Worm (Caenorhabditis elegans): ENCODE results near the gene E01G6.2.
"Not testable (repeated sequence)": the region's sequence is repeated elsewhere in the genome, so short reads cannot be mapped to it uniquely, and the experiment has no call there.

The E01G6.2 gene

ce11 chrX:12296392-12296791 lies 39.9 kb downstream of the E01G6.2 start, which contains the start of gene W06D11.2:
Gene W06D11.2, minus strand, starts transcription at chrX:12296730.
- TF ChIP-seq him-1 (tag; optimal IDR thresholded peaks at IDR 0.05) (no peak), W03F9.2 (tag; optimal IDR thresholded peaks at IDR 0.05) (no peak)

ce11 chrX:12298324-12298723 lies 41.9 kb downstream of the E01G6.2 start, which contains the start of gene W06D11.3:
Gene W06D11.3, plus strand, starts transcription at chrX:12298683.
- no peak for TF ChIP-seq W03F9.2 (tag; optimal IDR thresholded peaks at IDR 0.05)
- no peak for TF ChIP-seq dao-5 (tag; optimal IDR thresholded peaks at IDR 0.05)
- no peak for TF ChIP-seq him-1 (tag; optimal IDR thresholded peaks at IDR 0.05)

ce11 chrX:12299834-12300233 lies 43.4 kb downstream of the E01G6.2 start, which contains the start of gene W06D11.5:
Gene W06D11.5, plus strand, starts transcription at chrX:12300134.
- TF ChIP-seq him-1 (tag; optimal IDR thresholded peaks at IDR 0.05) (no peak), dao-5 (tag; optimal IDR thresholded peaks at IDR 0.05) (no peak), W03F9.2 (tag; optimal IDR thresholded peaks at IDR 0.05) (no peak)

- not testable (repeated sequence) for TF ChIP-seq him-1, dao-5, W03F9.2 (tag; optimal IDR thresholded peaks at IDR 0.05)
These were observed 46.3 kb downstream of the E01G6.2 start, which contains the start of gene dot-1.3 for ce11 chrX:12302755-12303154. Gene dot-1.3, minus strand, starts transcription at chrX:12302855.

- no peak for TF ChIP-seq W03F9.2 (tag; optimal IDR thresholded peaks at IDR 0.05)
- no peak for TF ChIP-seq dao-5 (tag; optimal IDR thresholded peaks at IDR 0.05)
These were observed 47.8 kb downstream of the E01G6.2 start for ce11 chrX:12304231-12304630.

- TF ChIP-seq dao-5 (tag; optimal IDR thresholded peaks at IDR 0.05), result no peak
- no peak for TF ChIP-seq W03F9.2 (tag; optimal IDR thresholded peaks at IDR 0.05)
- TF ChIP-seq him-1 (tag; optimal IDR thresholded peaks at IDR 0.05), result no peak
These were observed 50.1 kb downstream of the E01G6.2 start, which contains the start of gene phf-32 for ce11 chrX:12306565-12306964. Gene phf-32, plus strand, starts transcription at chrX:12306865.

ce11 chrX:12308045-12308499 lies 51.6 kb downstream of the E01G6.2 start, which contains the start of gene F17A2.16:
Gene F17A2.16, plus strand, starts transcription at chrX:12308449.
- TF ChIP-seq W03F9.2, him-1, dao-5 (tag; optimal IDR thresholded peaks at IDR 0.05): not testable (repeated sequence)
